Fruit fly (Drosophila melanogaster) whole organism, embryonic: ENCODE data around the gene mus301.

Experiments used
- Awh ChIP-seq: fragments of 200-800 bp; sonication (Bioruptor generic); IDR thresholded peaks from 2 replicates; pipeline ENCODE4, ENCODE4 v1.3.6; 2022; ENCODE audit warnings: missing biosample characterization, missing genetic modification characterization
- B-H2 ChIP-seq: fragments of 200-800 bp; sonication (Bioruptor generic); optimal IDR thresholded peaks from 2 replicates; lab custom pipeline; 2018; ENCODE audit warnings: missing biosample characterization, mild to moderate bottlenecking, missing genetic modification characterization
- Bgb ChIP-seq: fragments of 200-800 bp; sonication (Bioruptor generic); IDR thresholded peaks from 2 replicates; pipeline ENCODE4 v1.3.6; 2022; ENCODE audit warnings: missing biosample characterization, missing genetic modification characterization; ENCODE audit not compliant: partially characterized antibody
- BtbVII ChIP-seq: fragments of 200-800 bp; sonication (Bioruptor generic); optimal IDR thresholded peaks from 3 replicates; lab custom pipeline; 2017; ENCODE audit warnings: missing biosample characterization, mild to moderate bottlenecking, missing genetic modification characterization
- CG1024 ChIP-seq: fragments of 200-800 bp; sonication (Bioruptor generic); IDR thresholded peaks from 2 replicates; pipeline ENCODE4 v1.3.6; 2022; ENCODE audit warnings: missing biosample characterization, missing genetic modification characterization
- CG10462 ChIP-seq: fragments of 200-800 bp; sonication (Bioruptor generic); optimal IDR thresholded peaks from 2 replicates; lab custom pipeline; 2016; ENCODE audit warnings: missing biosample characterization, missing genetic modification characterization
- CG10543 ChIP-seq: fragments of 200-800 bp; sonication (Bioruptor generic); optimal IDR thresholded peaks from 3 replicates; lab custom pipeline; 2017; ENCODE audit warnings: missing biosample characterization, mild to moderate bottlenecking, missing genetic modification characterization, moderate library complexity
- CG11093 ChIP-seq: fragments of 200-800 bp; sonication (Bioruptor generic); IDR thresholded peaks from 3 replicates; pipeline ENCODE4 v1.3.6; 2022; ENCODE audit warnings: missing biosample characterization, missing genetic modification characterization
- CG11695 ChIP-seq: fragments of 200-800 bp; sonication (Bioruptor generic); IDR thresholded peaks from 3 replicates; pipeline ENCODE4 v1.3.6; 2022; ENCODE audit warnings: missing biosample characterization, missing genetic modification characterization
- CG11723 ChIP-seq: fragments of 200-800 bp; sonication (Bioruptor generic); optimal IDR thresholded peaks from 2 replicates; lab custom pipeline; 2017; ENCODE audit warnings: missing biosample characterization, mild to moderate bottlenecking, missing genetic modification characterization
- CG12071 ChIP-seq: fragments of 200-800 bp; sonication (Bioruptor generic); optimal IDR thresholded peaks from 3 replicates; lab custom pipeline; 2018; ENCODE audit warnings: missing biosample characterization, mild to moderate bottlenecking, missing genetic modification characterization
- CG13123 ChIP-seq: fragments of 200-800 bp; sonication (Bioruptor generic); optimal IDR thresholded peaks from 2 replicates; lab custom pipeline; 2016; ENCODE audit warnings: missing biosample characterization, missing genetic modification characterization
- CG15011 ChIP-seq: fragments of 200-800 bp; sonication (Bioruptor generic); optimal IDR thresholded peaks from 3 replicates; lab custom pipeline; 2018; ENCODE audit warnings: missing biosample characterization, mild to moderate bottlenecking, missing genetic modification characterization
- CG1529 ChIP-seq: fragments of 200-800 bp; sonication (Bioruptor generic); optimal IDR thresholded peaks from 3 replicates; lab custom pipeline; 2018; ENCODE audit warnings: missing biosample characterization, missing genetic modification characterization
- CG1647 ChIP-seq: fragments of 200-800 bp; sonication (Bioruptor generic); optimal IDR thresholded peaks from 3 replicates; lab custom pipeline; 2016; ENCODE audit warnings: missing biosample characterization, missing genetic modification characterization
- CG16863 ChIP-seq: fragments of 200-800 bp; sonication (Bioruptor generic); optimal IDR thresholded peaks from 3 replicates; lab custom pipeline; 2016; ENCODE audit warnings: missing biosample characterization, missing genetic modification characterization
- CG2120 ChIP-seq: fragments of 200-800 bp; sonication (Bioruptor generic); optimal IDR thresholded peaks from 3 replicates; lab custom pipeline; 2016; ENCODE audit warnings: missing biosample characterization, missing genetic modification characterization
- CG2202 ChIP-seq: fragments of 200-800 bp; sonication (Bioruptor generic); optimal IDR thresholded peaks from 2 replicates; lab custom pipeline; 2018; ENCODE audit warnings: missing biosample characterization, mild to moderate bottlenecking, missing genetic modification characterization
- CG2875 ChIP-seq: fragments of 200-800 bp; sonication (Bioruptor generic); optimal IDR thresholded peaks from 2 replicates; lab custom pipeline; 2017; ENCODE audit warnings: missing biosample characterization, mild to moderate bottlenecking, missing genetic modification characterization, missing genetic modification reagents
- CG31441 ChIP-seq: fragments of 200-800 bp; sonication (Bioruptor generic); IDR thresholded peaks from 2 replicates; pipeline ENCODE4 v1.3.6; 2022; ENCODE audit warnings: missing biosample characterization, missing genetic modification characterization
- CG32772 ChIP-seq: fragments of 200-800 bp; sonication (Bioruptor generic); IDR thresholded peaks from 2 replicates; pipeline ENCODE4 v1.3.6; 2022; ENCODE audit warnings: missing biosample characterization, missing genetic modification characterization
- CG3407 ChIP-seq: fragments of 200-800 bp; sonication (Bioruptor generic); optimal IDR thresholded peaks from 2 replicates; lab custom pipeline; 2018; ENCODE audit warnings: missing biosample characterization, mild to moderate bottlenecking, missing genetic modification characterization
- CG34422 ChIP-seq: fragments of 200-800 bp; sonication (Bioruptor generic); IDR thresholded peaks from 3 replicates; pipeline ENCODE4 v1.3.6; 2022; ENCODE audit warnings: missing biosample characterization, missing genetic modification characterization
- CG4360 ChIP-seq: fragments of 200-800 bp; sonication (Bioruptor generic); IDR thresholded peaks from 2 replicates; pipeline ENCODE4 v1.3.6; 2022; ENCODE audit warnings: missing biosample characterization, missing genetic modification characterization
- CG4424 ChIP-seq: fragments of 200-800 bp; sonication (Bioruptor generic); optimal IDR thresholded peaks from 3 replicates; lab custom pipeline; 2016; ENCODE audit warnings: missing biosample characterization, missing genetic modification characterization
- CG4820 ChIP-seq: fragments of 200-800 bp; sonication (Bioruptor generic); optimal IDR thresholded peaks from 3 replicates; lab custom pipeline; 2016; ENCODE audit warnings: missing biosample characterization, missing genetic modification characterization
- CG6689 ChIP-seq: fragments of 200-800 bp; sonication (Bioruptor generic); IDR thresholded peaks from 2 replicates; pipeline ENCODE4 v1.3.6; 2022; ENCODE audit warnings: missing biosample characterization, missing genetic modification characterization
- CG6813 ChIP-seq: fragments of 200-800 bp; sonication (Bioruptor generic); optimal IDR thresholded peaks from 2 replicates; lab custom pipeline; 2017; ENCODE audit warnings: missing biosample characterization, missing genetic modification characterization, mild to moderate bottlenecking, moderate library complexity, missing genetic modification reagents
- CG8281 ChIP-seq: fragments of 200-800 bp; sonication (Bioruptor generic); optimal IDR thresholded peaks from 2 replicates; lab custom pipeline; 2018; ENCODE audit warnings: missing biosample characterization, mild to moderate bottlenecking, missing genetic modification characterization, moderate library complexity
- CG8924 ChIP-seq: fragments of 200-800 bp; optimal IDR thresholded peaks from 3 replicates; lab custom pipeline; 2019; ENCODE audit warnings: missing biosample characterization, mild to moderate bottlenecking, missing genetic modification characterization, moderate library complexity
- Hr39 ChIP-seq: fragments of >200 bp; optimal IDR thresholded peaks from 2 replicates; lab custom pipeline; 2017
- Jarid2 ChIP-seq: fragments of 200-800 bp; sonication (Bioruptor generic); optimal IDR thresholded peaks from 3 replicates; lab custom pipeline; 2017; ENCODE audit warnings: mild to moderate bottlenecking, missing biosample characterization, missing genetic modification reagents, missing genetic modification characterization
- Meics ChIP-seq: fragments of 200-800 bp; sonication (Bioruptor generic); optimal IDR thresholded peaks from 2 replicates; lab custom pipeline; 2017; ENCODE audit warnings: missing biosample characterization, mild to moderate bottlenecking, missing genetic modification characterization
- Mrtf ChIP-seq: fragments of 200-800 bp; sonication (Bioruptor generic); IDR thresholded peaks from 3 replicates; pipeline ENCODE4 v1.3.6; 2022; ENCODE audit warnings: missing biosample characterization, missing genetic modification characterization
- Myb ChIP-seq: fragments of 200-800 bp; sonication (Bioruptor generic); optimal IDR thresholded peaks from 2 replicates; lab custom pipeline; 2016; ENCODE audit warnings: missing biosample characterization, missing genetic modification characterization
- Optix ChIP-seq: fragments of 200-800 bp; sonication (Bioruptor generic); IDR thresholded peaks from 3 replicates; pipeline ENCODE4 v1.3.6; 2022; ENCODE audit warnings: missing biosample characterization, missing genetic modification characterization
- PHDP ChIP-seq: fragments of 200-800 bp; sonication (Bioruptor generic); optimal IDR thresholded peaks from 3 replicates; lab custom pipeline; 2018; ENCODE audit warnings: missing biosample characterization, mild to moderate bottlenecking, missing genetic modification characterization, moderate library complexity
- Ravus ChIP-seq: fragments of 200-800 bp; sonication (Bioruptor generic); IDR thresholded peaks from 2 replicates; pipeline ENCODE4 v1.3.6; 2022; ENCODE audit warnings: missing biosample characterization, missing genetic modification characterization
- dan ChIP-seq: fragments of 200-800 bp; sonication (Bioruptor generic); IDR thresholded peaks from 2 replicates; pipeline ENCODE4 v1.3.6; 2022; ENCODE audit warnings: missing biosample characterization, missing genetic modification characterization
- dpn ChIP-seq, 2 experiments: fragments of 200-800 bp; sonication (Bioruptor generic); optimal IDR thresholded peaks; 3 replicates each; lab custom pipeline; 2016; ENCODE audit warnings: missing biosample characterization in 2 of 2, missing genetic modification characterization in 2 of 2
- fd102C ChIP-seq: fragments of 200-800 bp; sonication (Bioruptor generic); optimal IDR thresholded peaks from 2 replicates; lab custom pipeline; 2018; ENCODE audit warnings: missing biosample characterization, mild to moderate bottlenecking, missing genetic modification characterization, moderate library complexity
- lab ChIP-seq: fragments of 200-800 bp; sonication (Bioruptor generic); optimal IDR thresholded peaks from 3 replicates; lab custom pipeline; 2017; ENCODE audit warnings: missing biosample characterization, missing genetic modification characterization, mild to moderate bottlenecking, moderate library complexity, missing genetic modification reagents
- lilli ChIP-seq: fragments of 200-800 bp; sonication (Bioruptor generic); optimal IDR thresholded peaks from 3 replicates; lab custom pipeline; 2016; ENCODE audit warnings: missing biosample characterization, missing genetic modification characterization
- lmd ChIP-seq: fragments of 200-800 bp; sonication (Bioruptor generic); IDR thresholded peaks from 2 replicates; pipeline ENCODE4 v1.3.6; 2022; ENCODE audit warnings: missing biosample characterization, missing genetic modification characterization
- luna ChIP-seq: fragments of 200-800 bp; sonication (Bioruptor generic); optimal IDR thresholded peaks from 2 replicates; lab custom pipeline; 2016; ENCODE audit warnings: missing biosample characterization, missing genetic modification characterization
- nerfin-1 ChIP-seq: fragments of 200-800 bp; sonication (Bioruptor generic); optimal IDR thresholded peaks from 3 replicates; lab custom pipeline; 2019; ENCODE audit warnings: missing biosample characterization, mild to moderate bottlenecking, missing genetic modification characterization, moderate library complexity
- pros ChIP-seq: fragments of 200-800 bp; sonication (Bioruptor generic); optimal IDR thresholded peaks from 3 replicates; lab custom pipeline; 2019; ENCODE audit warnings: missing biosample characterization, mild to moderate bottlenecking, missing genetic modification characterization, moderate library complexity
- pum ChIP-seq: fragments of 200-800 bp; sonication (Bioruptor generic); optimal IDR thresholded peaks from 2 replicates; lab custom pipeline; 2016; ENCODE audit warnings: missing biosample characterization, missing genetic modification characterization
- pzg ChIP-seq: fragments of 200-800 bp; sonication (Bioruptor generic); optimal IDR thresholded peaks from 3 replicates; lab custom pipeline; 2018; ENCODE audit warnings: missing biosample characterization, mild to moderate bottlenecking, missing genetic modification characterization, moderate library complexity
- rib ChIP-seq: fragments of 200-800 bp; sonication (Bioruptor generic); IDR thresholded peaks from 2 replicates; pipeline ENCODE4 v1.3.6; 2022; ENCODE audit warnings: missing biosample characterization, missing genetic modification characterization
- stc ChIP-seq: fragments of 200-800 bp; sonication (Bioruptor generic); IDR thresholded peaks from 2 replicates; pipeline ENCODE4 v1.3.6; 2022; ENCODE audit warnings: missing biosample characterization, missing genetic modification characterization
- yki ChIP-seq: fragments of >200 bp; optimal IDR thresholded peaks from 3 replicates; lab custom pipeline; 2018
- zf30C ChIP-seq: fragments of 200-800 bp; sonication (Bioruptor generic); optimal IDR thresholded peaks from 3 replicates; lab custom pipeline; 2018; ENCODE audit warnings: missing biosample characterization, mild to moderate bottlenecking, missing genetic modification characterization

The mus301 gene

DNA sequence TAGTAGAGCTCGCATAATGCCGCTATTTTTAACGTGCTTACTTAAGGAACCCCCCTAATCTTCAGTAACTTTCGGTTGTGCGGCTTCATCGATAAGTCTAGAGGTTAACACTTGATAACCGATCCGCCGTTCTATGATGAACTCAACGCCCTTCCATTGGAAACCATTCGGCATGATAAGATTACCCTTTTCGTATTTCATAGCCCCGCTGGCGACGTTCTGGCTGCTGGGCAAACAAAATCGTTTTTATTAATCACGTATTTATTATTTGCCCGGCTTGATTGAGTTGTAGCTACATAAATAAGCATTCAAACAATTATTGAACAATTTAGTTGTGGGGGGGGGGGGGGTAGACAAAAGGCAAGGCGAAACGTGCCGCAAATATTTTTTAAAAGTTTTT, 44.1 kb upstream of the mus301 start (continued):
- TF ChIP-seq CG8924 (tag; lab: Kevin White, UChicago) (no peak), CG4820 (GFP tag; lab: Kevin White, UChicago) (no peak), Mrtf (GFP tag; lab: Robert Waterston, UW) (no peak), Hr39 (no peak), CG2875 (no peak), Meics (GFP tag; lab: Kevin White, UChicago) (peak; percentile 22), CG6813 (GFP tag; lab: Kevin White, UChicago) (peak; percentile 53), pzg (GFP tag; lab: Kevin White, UChicago) (no peak), lmd (GFP tag; lab: Robert Waterston, UW) (no peak), Optix (GFP tag; lab: Robert Waterston, UW) (no peak), CG34422 (GFP tag; lab: Robert Waterston, UW) (no peak), CG11093 (GFP tag; lab: Robert Waterston, UW) (no peak), pum (no peak), CG11695 (no peak), CG31441 (GFP tag; lab: Robert Waterston, UW) (no peak), CG2120 (GFP tag; lab: Kevin White, UChicago) (no peak), rib (no peak), yki (lab: Kevin White, UChicago) (no peak), dpn (GFP tag; optimal IDR thresholded peaks at IDR 0.05; lab: Kevin White, UChicago) (no peak), CG2202 (no peak), stc (GFP tag; lab: Robert Waterston, UW) (no peak), CG4424 (GFP tag; lab: Kevin White, UChicago) (no peak), Ravus (GFP tag; lab: Robert Waterston, UW) (no peak), lilli (no peak), CG15011 (GFP tag; lab: Kevin White, UChicago) (no peak), PHDP (peak; percentile 34), CG1024 (GFP tag; lab: Robert Waterston, UW) (no peak), CG13123 (GFP tag; lab: Kevin White, UChicago) (no peak), Awh (no peak), CG10462 (GFP tag; lab: Kevin White, UChicago) (no peak), CG10543 (GFP tag; lab: Kevin White, UChicago) (peak; percentile 79), CG1647 (no peak), Myb (GFP tag; lab: Kevin White, UChicago) (no peak), luna (GFP tag; lab: Kevin White, UChicago) (no peak), Bgb (GFP tag; lab: Robert Waterston, UW) (no peak), B-H2 (GFP tag; lab: Kevin White, UChicago) (peak; percentile 18), CG11723 (no peak), pros (GFP tag; lab: Kevin White, UChicago) (no peak), nerfin-1 (tag; lab: Kevin White, UChicago) (no peak), Jarid2 (GFP tag; lab: Kevin White, UChicago) (peak; percentile 21), BtbVII (GFP tag; lab: Kevin White, UChicago) (peak; percentile 8), CG3407 (GFP tag; lab: Kevin White, UChicago) (no peak), dan (no peak), CG4360 (GFP tag; lab: Robert Waterston, UW) (no peak), lab (GFP tag; lab: Kevin White, UChicago) (peak; percentile 64), CG12071 (GFP tag; lab: Kevin White, UChicago) (peak; percentile 13), CG16863 (no peak), CG32772 (GFP tag; lab: Robert Waterston, UW) (no peak), fd102C (no peak), CG8281 (peak; percentile 77), CG1529 (no peak), CG6689 (GFP tag; lab: Robert Waterston, UW) (no peak), zf30C (GFP tag; lab: Kevin White, UChicago) (no peak)
